Worm (Caenorhabditis elegans): ENCODE data around the gene Y26G10.4.

The Y26G10.4 gene

ce11 chrV:17712349-17712748 is 13.4 kb upstream of the Y26G10.4 start:
- TF ChIP-seq lin-39 (tag; optimal IDR thresholded peaks at IDR 0.05) (no peak), snpc-4 (tag; optimal IDR thresholded peaks at IDR 0.05) (no peak), lim-7 (GFP tag; IDR thresholded peaks at IDR 0.05) (no peak), aha-1 (tag) (peak; percentile 58), set-16 (GFP tag; IDR thresholded peaks at IDR 0.05) (peak; percentile 60)

- TF ChIP-seq ceh-62 (tag; optimal IDR thresholded peaks at IDR 0.05): no peak
- TF ChIP-seq ceh-20 (GFP tag; IDR thresholded peaks at IDR 0.05): no peak
- TF ChIP-seq saeg-2 (GFP tag; IDR thresholded peaks at IDR 0.05): no peak
- no peak for TF ChIP-seq dmd-6 (GFP tag; IDR thresholded peaks at IDR 0.05)
- no peak for TF ChIP-seq ceh-32 (tag; optimal IDR thresholded peaks at IDR 0.05; ENCODE audit: poor library complexity)
- TF ChIP-seq snpc-4 (tag; optimal IDR thresholded peaks at IDR 0.05): no peak
- TF ChIP-seq daf-12 (tag; optimal IDR thresholded peaks at IDR 0.05): no peak
- no peak for TF ChIP-seq madf-5 (GFP tag; IDR thresholded peaks at IDR 0.05)
- no peak for TF ChIP-seq zfp-2 (tag; optimal IDR thresholded peaks at IDR 0.05)
- no peak for TF ChIP-seq hmg-1.1 (GFP tag; IDR thresholded peaks at IDR 0.05)
- TF ChIP-seq ceh-44 (GFP tag; IDR thresholded peaks at IDR 0.05): no peak
- no peak for TF ChIP-seq snpc-1.2 (GFP tag; IDR thresholded peaks at IDR 0.05)
- no peak for TF ChIP-seq lin-39 (tag; optimal IDR thresholded peaks at IDR 0.05)
- TF ChIP-seq rbr-2 (tag; optimal IDR thresholded peaks at IDR 0.05): no peak
These were observed 8.0 kb upstream of the Y26G10.4 start, which contains the start of gene srh-31 for ce11 chrV:17707022-17707421. Gene srh-31 (plus strand): TSS chrV:17707322.

- TF ChIP-seq aha-1 (tag) (peak; percentile 92), unc-62 (GFP tag; optimal IDR thresholded peaks at IDR 0.05 in 1 of 2) (peak in 1 of 2 experiments; percentile 94), unc-62 (tag; optimal IDR thresholded peaks at IDR 0.05) (no peak), Y105C5A.15 (GFP tag; IDR thresholded peaks at IDR 0.05) (no peak)
These were observed 7.3 kb upstream of the Y26G10.4 start for ce11 chrV:17706217-17706806.

ce11 chrV:17705814-17706213 is 6.8 kb upstream of the Y26G10.4 start, which contains the start of gene W06D12.6:
Gene W06D12.6 (plus strand): TSS chrV:17706114.
- no peak for TF ChIP-seq fos-1 (tag; optimal IDR thresholded peaks at IDR 0.05)
- no peak for TF ChIP-seq nhr-77 (tag; optimal IDR thresholded peaks at IDR 0.05)
- TF ChIP-seq ceh-82 (tag; optimal IDR thresholded peaks at IDR 0.05): no peak
- no peak for TF ChIP-seq ces-1 (GFP tag; optimal IDR thresholded peaks at IDR 0.05)
- TF ChIP-seq F10B5.3 (tag; optimal IDR thresholded peaks at IDR 0.05): no peak
- no peak for TF ChIP-seq hif-1 (tag; optimal IDR thresholded peaks at IDR 0.05)
- no peak for TF ChIP-seq lin-1 (GFP tag; IDR thresholded peaks at IDR 0.05)
- no peak for TF ChIP-seq snpc-1.2 (GFP tag; IDR thresholded peaks at IDR 0.05)
- TF ChIP-seq dmd-9 (GFP tag; IDR thresholded peaks at IDR 0.05): no peak
- no peak for TF ChIP-seq Y48G9A.11 (GFP tag; IDR thresholded peaks at IDR 0.05)
- no peak for TF ChIP-seq cey-2 (tag; optimal IDR thresholded peaks at IDR 0.05; ENCODE audit: borderline replicate concordance, insufficient read depth)
- TF ChIP-seq mep-1 (tag; optimal IDR thresholded peaks at IDR 0.05): no peak
- no peak for TF ChIP-seq spr-1 (tag; optimal IDR thresholded peaks at IDR 0.05)
- TF ChIP-seq mxl-3 (GFP tag; optimal IDR thresholded peaks at IDR 0.05): no peak
- TF ChIP-seq zfp-3 (GFP tag; conservative IDR thresholded peaks at IDR 0.05): no peak
- TF ChIP-seq daf-16 (GFP tag; optimal IDR thresholded peaks at IDR 0.05): no peak
- no peak for TF ChIP-seq daf-16 (tag; optimal IDR thresholded peaks at IDR 0.05)
